Fruit fly (Drosophila melanogaster): ENCODE data around the gene CG32284.
A peak's percentile ranks its signal among the peaks of the same experiment; 100 is the strongest.

Gene CG32284

dm6 chr3L:3165399-3165798, 21.1 kb upstream of the CG32284 start:
- TF ChIP-seq Dif (GFP tag; optimal IDR thresholded peaks at IDR 0.05; ENCODE audit: partially characterized antibody) = peak; percentile 13
- TF ChIP-seq Dfd (GFP tag; optimal IDR thresholded peaks at IDR 0.05) = no peak

- TF ChIP-seq Hnf4 (GFP tag; optimal IDR thresholded peaks at IDR 0.05) = no peak
- TF ChIP-seq lola (GFP tag; optimal IDR thresholded peaks at IDR 0.05) = no peak
- TF ChIP-seq psq (GFP tag; optimal IDR thresholded peaks at IDR 0.05) = no peak
- TF ChIP-seq Hr83 (GFP tag; optimal IDR thresholded peaks at IDR 0.05; ENCODE audit: poor library complexity, severe bottlenecking) = no peak
- no peak for TF ChIP-seq Dfd (GFP tag; optimal IDR thresholded peaks at IDR 0.05)
- no peak for TF ChIP-seq Sp1 (GFP tag; optimal IDR thresholded peaks at IDR 0.05)
- TF ChIP-seq woc (GFP tag; optimal IDR thresholded peaks at IDR 0.05) = no peak
- TF ChIP-seq dl (GFP tag; optimal IDR thresholded peaks at IDR 0.05; ENCODE audit: insufficient read depth in 1 of 2, partially characterized antibody in 2 of 2) = no peak
- TF ChIP-seq tai (GFP tag; optimal IDR thresholded peaks at IDR 0.05) = no peak
- TF ChIP-seq Jra (GFP tag; optimal IDR thresholded peaks at IDR 0.05) = no peak
- TF ChIP-seq brk (GFP tag; optimal IDR thresholded peaks at IDR 0.05) = no peak
- no peak for TF ChIP-seq Myc (optimal IDR thresholded peaks at IDR 0.05)
- TF ChIP-seq fru (GFP tag; optimal IDR thresholded peaks at IDR 0.05) = no peak
- no peak for TF ChIP-seq jim (GFP tag; optimal IDR thresholded peaks at IDR 0.05)
- no peak for TF ChIP-seq GATAd (GFP tag; optimal IDR thresholded peaks at IDR 0.05)
- TF ChIP-seq Abd-B (GFP tag; optimal IDR thresholded peaks at IDR 0.05) = no peak
- no peak for TF ChIP-seq sage (GFP tag; optimal IDR thresholded peaks at IDR 0.05)
- no peak for TF ChIP-seq N (GFP tag; optimal IDR thresholded peaks at IDR 0.05)
Observed at dm6 chr3L:3166200-3166695, 20.2 kb upstream of the CG32284 start, which contains the start of gene Asciz. Gene Asciz, minus strand, starts transcription at chr3L:3166250.

- no peak for TF ChIP-seq Hr83 (GFP tag; optimal IDR thresholded peaks at IDR 0.05; ENCODE audit: poor library complexity, severe bottlenecking)
- TF ChIP-seq CG32264 (GFP tag; optimal IDR thresholded peaks at IDR 0.05) = no peak
- no peak for TF ChIP-seq Mio (GFP tag; optimal IDR thresholded peaks at IDR 0.05)
- TF ChIP-seq HLH106 (tag; optimal IDR thresholded peaks at IDR 0.05) = no peak
- no peak for TF ChIP-seq Vsx2 (GFP tag; optimal IDR thresholded peaks at IDR 0.05; ENCODE audit: partially characterized antibody)
- TF ChIP-seq Hnf4 (GFP tag; optimal IDR thresholded peaks at IDR 0.05) = no peak
- TF ChIP-seq sage (GFP tag; optimal IDR thresholded peaks at IDR 0.05) = no peak
- no peak for TF ChIP-seq tai (GFP tag; optimal IDR thresholded peaks at IDR 0.05)
- TF ChIP-seq CrebA (GFP tag; optimal IDR thresholded peaks at IDR 0.05; ENCODE audit: borderline replicate concordance) = no peak
- no peak for TF ChIP-seq Abd-B (GFP tag; optimal IDR thresholded peaks at IDR 0.05)
- TF ChIP-seq Dfd (GFP tag; optimal IDR thresholded peaks at IDR 0.05) = no peak
- no peak for TF ChIP-seq lola (GFP tag; optimal IDR thresholded peaks at IDR 0.05)
- TF ChIP-seq OdsH (GFP tag; optimal IDR thresholded peaks at IDR 0.05) = no peak
- no peak for TF ChIP-seq jim (GFP tag; optimal IDR thresholded peaks at IDR 0.05)
- TF ChIP-seq Hr78 (GFP tag; optimal IDR thresholded peaks at IDR 0.05) = no peak
- TF ChIP-seq br (GFP tag; optimal IDR thresholded peaks at IDR 0.05) = no peak
- TF ChIP-seq N (GFP tag; optimal IDR thresholded peaks at IDR 0.05) = no peak
- no peak for TF ChIP-seq dmrt93B (GFP tag; optimal IDR thresholded peaks at IDR 0.05)
- TF ChIP-seq sv (GFP tag; optimal IDR thresholded peaks at IDR 0.05) = no peak
- no peak for TF ChIP-seq brk (GFP tag; optimal IDR thresholded peaks at IDR 0.05)
Observed at dm6 chr3L:3169107-3169506, 17.4 kb upstream of the CG32284 start, which contains the start of the genes CG32278 and CG32281. Gene CG32278, plus strand, starts transcription at chr3L:3169286. Gene CG32281, plus strand, starts transcription at chr3L:3169375.

dm6 chr3L:3172445-3172844, 14.0 kb upstream of the CG32284 start, which contains the start of gene CG14963:
Gene CG14963, minus strand, starts transcription at chr3L:3172545.
- TF ChIP-seq Hr78 (GFP tag; optimal IDR thresholded peaks at IDR 0.05) = no peak
- no peak for TF ChIP-seq jim (GFP tag; optimal IDR thresholded peaks at IDR 0.05)
- TF ChIP-seq Vsx2 (GFP tag; optimal IDR thresholded peaks at IDR 0.05; ENCODE audit: partially characterized antibody) = no peak
- TF ChIP-seq Hr83 (GFP tag; optimal IDR thresholded peaks at IDR 0.05; ENCODE audit: poor library complexity, severe bottlenecking) = no peak
- no peak for TF ChIP-seq CG9705 (GFP tag; optimal IDR thresholded peaks at IDR 0.05)
- no peak for TF ChIP-seq pan (optimal IDR thresholded peaks at IDR 0.05)
- no peak for TF ChIP-seq ey (GFP tag; optimal IDR thresholded peaks at IDR 0.05)
- TF ChIP-seq GATAd (GFP tag; optimal IDR thresholded peaks at IDR 0.05) = no peak
- TF ChIP-seq foxo (GFP tag; optimal IDR thresholded peaks at IDR 0.05) = no peak
- TF ChIP-seq dmrt93B (GFP tag; optimal IDR thresholded peaks at IDR 0.05) = no peak
- no peak for TF ChIP-seq N (GFP tag; optimal IDR thresholded peaks at IDR 0.05)
- TF ChIP-seq Myc (optimal IDR thresholded peaks at IDR 0.05) = no peak
- TF ChIP-seq dsf (GFP tag; optimal IDR thresholded peaks at IDR 0.05; ENCODE audit: borderline replicate concordance) = no peak
- no peak for TF ChIP-seq sage (GFP tag; optimal IDR thresholded peaks at IDR 0.05)
